Worm (Caenorhabditis elegans) whole organism, L1 larva: ENCODE results near the gene T10H9.8.

ENCODE experiments used
- ama-1 ChIP-seq: fragments of 150-350 bp; optimal IDR thresholded peaks from 2 replicates; lab custom pipeline; 2014
- blmp-1 ChIP-seq: fragments of 150-350 bp; optimal IDR thresholded peaks from 2 replicates; lab custom pipeline; 2014; ENCODE audit warnings: missing biosample characterization, missing genetic modification characterization
- efl-1 ChIP-seq, 4 experiments: fragments of 150-350 bp; optimal IDR thresholded peaks in 3 of 4; peaks in 1 of 4; 1 replicate in 1 of 4; 2 replicates in 3 of 4; lab custom pipeline; 2014; ENCODE audit warnings: missing biosample characterization in 2 of 4, missing genetic modification characterization in 2 of 4, missing genetic modification reagents in 2 of 4
- elt-3 ChIP-seq, 6 experiments: fragments of 150-350 bp in 1 of 6; sonication (generic microtip); optimal IDR thresholded peaks; 2 replicates each; lab custom pipeline; 2017 to 2018; ENCODE audit warnings: missing biosample characterization in 6 of 6, missing genetic modification characterization in 6 of 6, inconsistent platforms in 1 of 6
- isw-1 ChIP-seq: fragments of 200-800 bp; sonication (Bioruptor generic); IDR thresholded peaks from 2 replicates; pipeline ENCODE4 v1.3.6; 2022; ENCODE audit warnings: missing genetic modification characterization, missing compliant biosample characterization
- lin-39 ChIP-seq: fragments of 150-350 bp; optimal IDR thresholded peaks from 2 replicates; lab custom pipeline; 2014; ENCODE audit warnings: missing biosample characterization, missing genetic modification reagents, missing genetic modification characterization
- mdl-1 ChIP-seq, 2 experiments: fragments of 150-350 bp; optimal IDR thresholded peaks; 2 replicates each; lab custom pipeline; 2014 to 2017; ENCODE audit warnings: missing biosample characterization in 2 of 2, missing genetic modification characterization in 2 of 2, inconsistent platforms in 1 of 2
- nhr-28 ChIP-seq: fragments of 150-350 bp; optimal IDR thresholded peaks from 2 replicates; lab custom pipeline; 2014; ENCODE audit warnings: missing biosample characterization, missing genetic modification characterization
- sup-37 ChIP-seq: fragments of 200-800 bp; sonication (Bioruptor generic); optimal IDR thresholded peaks from 2 replicates; lab custom pipeline; 2018; ENCODE audit warnings: mild to moderate bottlenecking, missing genetic modification characterization, missing compliant biosample characterization
- unc-130 ChIP-seq: fragments of 150-350 bp; optimal IDR thresholded peaks from 2 replicates; lab custom pipeline; 2017; ENCODE audit warnings: missing biosample characterization, missing genetic modification characterization, inconsistent platforms

ce11 chrV:6684541-6684940 is 32.4 kb downstream of the T10H9.8 start:
- no peak for TF ChIP-seq blmp-1 (tag; lab: Kevin White, UChicago)
- TF ChIP-seq nhr-28 (tag; lab: Kevin White, UChicago): no peak
- no peak for TF ChIP-seq sup-37
- TF ChIP-seq unc-130: no peak
- TF ChIP-seq efl-1 (optimal IDR thresholded peaks at IDR 0.05; lab: Kevin White, UChicago): no peak
- peak in 1 of 2 experiments; percentile 62 for TF ChIP-seq efl-1 (GFP tag; optimal IDR thresholded peaks at IDR 0.05 in 1 of 2; lab: Kevin White, UChicago)
- TF ChIP-seq lin-39 (tag; lab: Kevin White, UChicago): no peak
- TF ChIP-seq elt-3 (tag; optimal IDR thresholded peaks at IDR 0.05; lab: Kevin White, UChicago): no peak
- TF ChIP-seq mdl-1 (tag; optimal IDR thresholded peaks at IDR 0.05; lab: Kevin White, UChicago): no peak
- no peak for TF ChIP-seq isw-1 (GFP tag; lab: Robert Waterston, UW)
- no peak for TF ChIP-seq ama-1 (lab: Kevin White, UChicago)
